Fruit fly (Drosophila melanogaster): ENCODE measurements around the gene CG31642.

DNA sequence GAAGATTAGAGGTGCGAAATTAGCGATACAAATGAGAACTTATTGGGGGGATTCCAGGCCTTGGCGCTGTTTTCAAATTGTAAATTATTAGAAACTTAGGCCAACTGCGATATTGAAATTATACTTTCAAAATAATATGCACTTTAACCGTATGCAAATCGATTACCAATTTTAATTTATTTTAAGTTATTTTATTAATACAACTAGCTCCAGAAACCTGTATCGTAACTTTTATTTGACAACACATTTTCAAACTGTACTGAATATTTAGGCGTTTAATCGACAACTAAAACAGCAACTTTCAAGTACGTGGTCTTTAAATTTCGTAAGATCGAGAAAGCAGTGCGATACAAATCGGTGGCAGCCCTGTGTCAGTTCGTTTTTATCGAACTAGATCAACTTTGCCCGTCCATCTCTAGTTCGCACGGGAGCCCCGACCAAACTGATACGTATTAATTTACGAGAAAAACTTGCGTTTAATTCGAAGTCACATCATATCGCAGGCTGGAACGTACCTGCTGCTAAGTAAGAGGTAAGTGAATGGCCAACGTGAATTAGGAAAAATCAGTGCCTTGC, 47.6 kb upstream of the CG31642 start, which contains the start of the genes CG9154 and Kr-h2:
- TF ChIP-seq EcR (GFP tag; optimal IDR thresholded peaks at IDR 0.05), result no peak
- no peak for TF ChIP-seq CG14655 (GFP tag; optimal IDR thresholded peaks at IDR 0.05)
- 0 out of 2 replicates have a peak, but pooled peaks have one; percentile 34 for TF ChIP-seq CG32121 (GFP tag; IDR thresholded peaks at IDR 0.05)
- TF ChIP-seq Ets98B (GFP tag; IDR thresholded peaks at IDR 0.05), result peak; percentile 58; the same call in 1 of the 2 replicates
- TF ChIP-seq CG8301 (tag; optimal IDR thresholded peaks at IDR 0.05), result peak; percentile 50
- peak; percentile 18 for TF ChIP-seq CG34367 (tag; optimal IDR thresholded peaks at IDR 0.05)
- peak; percentile 56; the same call in 1 of the 3 replicates for TF ChIP-seq fd96Ca (GFP tag; IDR thresholded peaks at IDR 0.05)
- 0 out of 2 replicates have a peak, but pooled peaks have one; percentile 33 for TF ChIP-seq CG12605 (GFP tag; IDR thresholded peaks at IDR 0.05)
- TF ChIP-seq CG4496 (GFP tag; IDR thresholded peaks at IDR 0.05), result peak; percentile 76
- peak; percentile 22 for TF ChIP-seq CG9948 (tag; optimal IDR thresholded peaks at IDR 0.05)
- no peak for TF ChIP-seq Pif1B (GFP tag; optimal IDR thresholded peaks at IDR 0.05)
- TF ChIP-seq CG15710 (tag; optimal IDR thresholded peaks at IDR 0.05), result peak; percentile 50
